Worm (Caenorhabditis elegans): ENCODE results near the gene srh-104.

DNA sequence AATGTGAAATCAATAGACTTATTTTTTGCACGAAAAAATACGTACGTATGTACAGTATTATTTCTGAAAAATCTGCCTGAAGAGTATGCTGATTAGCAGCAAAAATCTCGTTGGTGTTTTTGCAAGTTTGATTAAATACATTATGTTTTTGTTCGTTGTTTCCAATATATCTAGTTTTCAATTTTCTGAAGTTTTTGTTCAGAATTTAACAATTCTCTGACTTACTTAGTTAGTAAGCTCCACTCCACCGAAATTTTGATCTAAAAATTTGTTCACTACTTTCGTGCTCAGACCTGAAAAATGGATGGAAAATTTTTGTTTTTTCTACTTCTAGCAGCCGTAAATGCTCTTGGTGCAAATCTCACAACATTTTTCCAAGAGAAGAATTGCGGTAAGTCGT is 39.1 kb downstream of the srh-104 start, which contains the start of gene irld-26:
- TF ChIP-seq F49E8.2 (tag; optimal IDR thresholded peaks at IDR 0.05; ENCODE audit: insufficient read depth) (no peak), snpc-1.1 (tag; optimal IDR thresholded peaks at IDR 0.05; ENCODE audit: insufficient read depth) (no peak), K12H6.12 (tag; optimal IDR thresholded peaks at IDR 0.05) (no peak), madf-8 (GFP tag; conservative IDR thresholded peaks at IDR 0.05) (no peak), Y53G8AR.9 (GFP tag; conservative IDR thresholded peaks at IDR 0.05) (no peak), sdz-38 (tag; optimal IDR thresholded peaks at IDR 0.05) (no peak), bed-2 (GFP tag; IDR thresholded peaks at IDR 0.05) (no peak), attf-6 (GFP tag; IDR thresholded peaks at IDR 0.05) (no peak), snpc-4 (GFP tag; optimal IDR thresholded peaks at IDR 0.05) (no peak), snpc-4 (tag; optimal IDR thresholded peaks at IDR 0.05) (no peak), mes-4 (tag; optimal IDR thresholded peaks at IDR 0.05) (no peak), xnd-1 (tag; optimal IDR thresholded peaks at IDR 0.05) (no peak), let-607 (tag; optimal IDR thresholded peaks at IDR 0.05) (no peak), aptf-3 (GFP tag; IDR thresholded peaks at IDR 0.05) (no peak)

Data from whole organism, young adult.